Worm (Caenorhabditis elegans) whole organism, midembryonic: ENCODE results near the gene alkb-1.

Experiments used
- T22C8.4 ChIP-seq: fragments of 200-800 bp; sonication (Bioruptor generic); IDR thresholded peaks from 2 replicates; pipeline ENCODE4 v1.3.6; 2022; ENCODE audit warnings: missing genetic modification characterization, missing compliant biosample characterization
- cog-1 ChIP-seq: sonication (generic microtip); optimal IDR thresholded peaks from 2 replicates; lab custom pipeline; 2016; ENCODE audit warnings: missing genetic modification characterization, missing compliant biosample characterization
- flt-1 ChIP-seq: fragments of 200-800 bp; sonication (Bioruptor generic); IDR thresholded peaks from 2 replicates; pipeline ENCODE4 v1.3.6; 2022; ENCODE audit warnings: missing genetic modification characterization, missing compliant biosample characterization
- klf-2 ChIP-seq: fragments of 200-800 bp; sonication (Bioruptor generic); conservative IDR thresholded peaks from 2 replicates; pipeline ENCODE4 v1.3.6; 2022; ENCODE audit warnings: missing genetic modification reagents, missing genetic modification characterization, missing compliant biosample characterization
- med-1 ChIP-seq: sonication (generic microtip); optimal IDR thresholded peaks from 2 replicates; lab custom pipeline; 2017; ENCODE audit warnings: missing genetic modification characterization, mild to moderate bottlenecking, missing compliant biosample characterization, antibody characterized with exemption, missing genetic modification reagents; ENCODE audit not compliant: insufficient read depth
- ref-1 ChIP-seq: fragments of 200-800 bp; sonication (Bioruptor generic); conservative IDR thresholded peaks from 2 replicates; pipeline ENCODE4 v1.3.6; 2022; ENCODE audit warnings: missing genetic modification reagents, missing genetic modification characterization, missing compliant biosample characterization
- tab-1 ChIP-seq: fragments of 200-800 bp; sonication (Bioruptor generic); IDR thresholded peaks from 2 replicates; pipeline ENCODE4 v1.3.6; 2022; ENCODE audit warnings: missing genetic modification characterization, missing compliant biosample characterization
- ztf-23 ChIP-seq: fragments of 200-800 bp; sonication (Bioruptor generic); IDR thresholded peaks from 2 replicates; pipeline ENCODE4 v1.3.6; 2022; ENCODE audit warnings: missing genetic modification reagents, missing genetic modification characterization, missing compliant biosample characterization
- ztf-29 ChIP-seq: fragments of 200-800 bp; sonication (Bioruptor generic); IDR thresholded peaks from 2 replicates; pipeline ENCODE4 v1.3.6; 2022; ENCODE audit warnings: missing genetic modification reagents, missing genetic modification characterization, missing compliant biosample characterization

alkb-1 gene

ce11 chrII:1401474-1401873 is 10.7 kb upstream of the alkb-1 start, which contains the start of gene Y51H7C.8:
Gene Y51H7C.8, plus strand, starts transcription at chrII:1401774.
- no peak for TF ChIP-seq ztf-23
- TF ChIP-seq T22C8.4, result no peak
- TF ChIP-seq klf-2 (GFP tag; lab: Robert Waterston, UW), result no peak
- TF ChIP-seq cog-1 (tag; lab: Kevin White, UChicago), result no peak
- TF ChIP-seq med-1 (GFP tag; lab: Kevin White, UChicago), result no peak
- no peak for TF ChIP-seq ref-1 (GFP tag; lab: Robert Waterston, UW)
- TF ChIP-seq flt-1, result no peak
- TF ChIP-seq ztf-29, result no peak
- no peak for TF ChIP-seq tab-1 (GFP tag; lab: Robert Waterston, UW)

DNA sequence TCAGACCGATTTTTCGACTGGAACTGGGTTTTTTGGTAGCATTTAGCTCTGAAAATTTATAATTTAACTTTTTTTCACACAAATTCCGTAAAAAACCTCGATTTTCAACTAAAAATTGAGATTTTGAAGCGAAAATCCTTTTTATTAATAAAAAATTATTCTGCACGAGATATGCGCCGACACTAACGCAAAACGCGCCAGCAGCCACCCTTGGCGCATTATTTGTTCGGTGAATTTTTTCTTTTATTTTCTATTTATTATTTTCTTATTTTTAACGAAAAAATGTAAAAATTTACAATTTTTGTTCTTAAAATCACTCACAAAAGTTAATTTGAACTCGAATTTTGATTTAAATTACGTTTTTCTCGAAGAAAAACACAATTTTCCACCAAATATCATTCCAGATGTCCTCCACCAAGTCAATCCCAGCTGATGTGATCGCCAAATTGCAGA is 10.0 kb upstream of the alkb-1 start, which contains the start of gene Y51H7C.7:
Y51H7C.7 (plus strand) TSS at position 403 of the 453 bp plus-strand sequence.
- TF ChIP-seq T22C8.4, result no peak
- TF ChIP-seq med-1 (GFP tag; lab: Kevin White, UChicago), result no peak
- TF ChIP-seq klf-2 (GFP tag; lab: Robert Waterston, UW), result no peak
- no peak for TF ChIP-seq flt-1
- no peak for TF ChIP-seq ref-1 (GFP tag; lab: Robert Waterston, UW)
- no peak for TF ChIP-seq tab-1 (GFP tag; lab: Robert Waterston, UW)
- TF ChIP-seq ztf-23, result no peak
- TF ChIP-seq cog-1 (tag; lab: Kevin White, UChicago), result no peak
- TF ChIP-seq ztf-29, result no peak

DNA sequence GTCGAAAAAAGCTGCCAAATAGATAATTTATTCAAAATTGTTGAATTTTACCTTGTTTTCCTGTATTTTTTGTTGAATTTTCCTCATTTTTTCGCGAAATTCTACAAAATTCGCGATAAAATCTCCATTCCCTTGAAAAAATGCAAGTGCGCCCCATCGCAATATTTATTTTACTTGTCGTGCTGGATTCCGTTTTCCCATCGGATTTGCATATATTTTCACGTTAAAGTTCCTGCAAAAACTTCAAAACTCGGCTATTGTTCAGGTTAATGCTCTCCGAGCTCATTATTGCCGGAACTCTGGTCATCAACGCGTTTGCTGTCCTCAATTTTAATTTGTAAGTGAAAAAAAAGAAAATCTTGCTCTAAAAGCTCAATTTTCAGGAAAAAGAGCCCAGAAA is 9.2 kb upstream of the alkb-1 start, which contains the start of the genes Y51H7C.41 and cogc-4:
Y51H7C.41 (plus strand) TSS at position 266 of the 400 bp plus-strand sequence.
cogc-4 (plus strand) TSS at position 386 of the 400 bp plus-strand sequence.
- TF ChIP-seq ztf-23 (no peak), med-1 (GFP tag; lab: Kevin White, UChicago) (no peak), cog-1 (tag; lab: Kevin White, UChicago) (no peak), ztf-29 (no peak), flt-1 (no peak), tab-1 (GFP tag; lab: Robert Waterston, UW) (no peak), T22C8.4 (no peak), klf-2 (GFP tag; lab: Robert Waterston, UW) (no peak), ref-1 (GFP tag; lab: Robert Waterston, UW) (no peak)

DNA sequence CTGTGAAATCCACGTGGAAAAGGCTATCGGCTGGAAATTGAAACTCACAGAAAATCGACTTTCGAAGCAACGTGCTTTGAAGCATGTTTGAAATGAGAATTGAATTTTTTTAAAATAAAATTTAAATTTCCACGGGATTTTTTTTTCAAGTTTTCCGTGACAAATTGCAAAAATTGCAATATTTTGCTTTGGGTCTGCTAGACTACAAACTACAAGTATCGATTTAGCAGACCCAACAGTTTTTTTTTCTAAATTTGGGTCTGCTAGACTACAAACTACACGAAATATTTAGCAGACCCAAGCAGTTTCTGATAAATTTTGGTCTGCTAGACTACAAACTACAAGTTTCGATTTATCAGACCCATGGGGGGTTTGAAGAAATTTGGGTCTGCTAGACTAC is 837 bp upstream of the alkb-1 start, which contains the start of gene Y51H7C.9:
Y51H7C.9 (minus strand) TSS at position 101 of the 400 bp plus-strand sequence.
- TF ChIP-seq ztf-29 (no peak), klf-2 (GFP tag; lab: Robert Waterston, UW) (no peak), T22C8.4 (no peak), cog-1 (tag; lab: Kevin White, UChicago) (no peak), med-1 (GFP tag; lab: Kevin White, UChicago) (no peak), tab-1 (GFP tag; lab: Robert Waterston, UW) (no peak), ztf-23 (no peak), flt-1 (no peak), ref-1 (GFP tag; lab: Robert Waterston, UW) (no peak)

ce11 chrII:1419994-1420393 is 7.8 kb downstream of the alkb-1 start:
- no peak for TF ChIP-seq cog-1 (tag; lab: Kevin White, UChicago)
- TF ChIP-seq flt-1, result no peak
- no peak for TF ChIP-seq med-1 (GFP tag; lab: Kevin White, UChicago)
- TF ChIP-seq klf-2 (GFP tag; lab: Robert Waterston, UW), result no peak
- no peak for TF ChIP-seq ztf-29
- no peak for TF ChIP-seq ztf-23
- TF ChIP-seq T22C8.4, result peak; percentile 35; the same call in 1 of the 2 replicates

DNA sequence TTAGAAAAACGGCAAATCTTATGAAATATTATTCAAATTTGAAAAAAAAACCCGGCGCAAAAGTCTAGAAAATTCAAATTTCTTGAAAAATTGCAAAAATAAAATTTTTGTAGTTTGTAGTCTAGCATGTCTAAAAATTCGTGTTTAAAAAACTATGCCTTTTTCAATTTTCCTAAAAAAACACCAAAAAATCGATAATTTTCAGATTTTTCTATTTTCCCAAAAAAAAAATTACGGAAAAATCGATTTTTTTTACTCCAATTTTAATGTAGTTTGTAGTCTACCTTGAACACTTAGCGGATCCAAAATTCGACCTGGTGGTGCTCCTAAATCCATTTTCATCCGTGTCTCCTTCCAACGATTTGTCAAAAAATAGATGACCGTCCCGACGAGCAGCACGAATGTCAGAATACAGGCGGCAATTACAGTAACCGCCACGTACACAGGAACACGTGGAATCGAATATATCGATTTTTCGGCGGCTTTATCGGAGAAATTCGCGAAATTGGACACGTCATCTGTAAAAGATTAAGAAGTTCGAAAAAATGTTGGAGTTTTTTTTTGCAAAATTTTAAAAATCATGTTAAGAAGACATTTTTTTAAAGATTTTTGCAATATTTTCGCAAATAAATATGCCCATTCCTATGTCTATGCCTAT is 8.7 kb downstream of the alkb-1 start:
- TF ChIP-seq tab-1 (GFP tag; lab: Robert Waterston, UW) (no peak), flt-1 (no peak), T22C8.4 (no peak), cog-1 (tag; lab: Kevin White, UChicago) (no peak), ztf-23 (no peak), klf-2 (GFP tag; lab: Robert Waterston, UW) (no peak), ztf-29 (no peak), ref-1 (GFP tag; lab: Robert Waterston, UW) (no peak), med-1 (GFP tag; lab: Kevin White, UChicago) (no peak)

DNA sequence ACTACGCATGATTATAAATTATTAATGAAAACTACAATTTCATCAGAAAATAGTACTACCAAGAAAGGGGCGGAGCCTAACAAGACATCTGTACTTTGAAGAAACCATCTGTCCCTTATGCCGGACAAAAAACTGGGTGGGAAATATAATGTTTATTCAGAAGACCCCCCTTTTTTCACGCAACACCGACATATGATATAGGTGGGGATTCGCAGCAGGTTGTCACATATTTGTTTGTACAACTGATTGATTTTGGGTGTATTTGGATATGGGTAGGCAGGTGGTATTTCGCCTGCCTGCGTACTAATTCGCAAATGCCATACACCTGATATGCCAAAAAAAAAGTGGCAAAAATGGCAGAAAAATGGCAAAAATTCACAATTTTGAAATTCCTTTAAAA is 11.5 kb downstream of the alkb-1 start, which contains the start of gene Y51H7C.10:
Y51H7C.10 (minus strand) TSS at position 101 of the 400 bp plus-strand sequence.
- TF ChIP-seq klf-2 (GFP tag; lab: Robert Waterston, UW) (no peak), ref-1 (GFP tag; lab: Robert Waterston, UW) (no peak), cog-1 (tag; lab: Kevin White, UChicago) (no peak), tab-1 (GFP tag; lab: Robert Waterston, UW) (no peak), ztf-23 (no peak), flt-1 (no peak), med-1 (GFP tag; lab: Kevin White, UChicago) (no peak)

- TF ChIP-seq ztf-29, result no peak
- no peak for TF ChIP-seq tab-1 (GFP tag; lab: Robert Waterston, UW)
- TF ChIP-seq flt-1, result no peak
- TF ChIP-seq klf-2 (GFP tag; lab: Robert Waterston, UW), result no peak
- no peak for TF ChIP-seq cog-1 (tag; lab: Kevin White, UChicago)
- no peak for TF ChIP-seq ref-1 (GFP tag; lab: Robert Waterston, UW)
- TF ChIP-seq ztf-23, result no peak
- TF ChIP-seq T22C8.4, result no peak
- TF ChIP-seq med-1 (GFP tag; lab: Kevin White, UChicago), result no peak
These were observed 24.5 kb downstream of the alkb-1 start for ce11 chrII:1436715-1437114.
